Worm (Caenorhabditis elegans): ENCODE data around the gene rpac-40.

DNA sequence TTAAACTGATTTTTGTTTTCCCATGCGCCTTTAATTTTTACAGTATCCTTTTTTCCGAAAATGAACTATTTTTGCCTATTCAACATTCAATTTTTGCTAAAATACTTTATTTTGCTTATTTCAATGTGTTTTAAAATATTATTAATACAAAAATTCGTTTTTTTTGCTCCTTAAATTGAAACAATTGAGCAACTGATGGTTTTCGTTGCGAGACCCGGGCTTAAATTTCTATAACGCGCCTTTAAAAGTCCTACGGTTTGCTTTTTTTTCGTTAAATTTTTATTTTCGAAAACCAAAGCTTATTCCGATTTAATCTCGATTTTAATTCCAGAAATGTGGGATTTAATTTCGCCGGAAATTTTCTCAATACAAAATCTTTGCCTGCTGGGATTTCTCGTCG is 4.0 kb upstream of the rpac-40 start, which contains the start of gene algn-5:
- TF ChIP-seq mab-5 (tag; optimal IDR thresholded peaks at IDR 0.05), result no peak
- TF ChIP-seq ceh-39 (tag; optimal IDR thresholded peaks at IDR 0.05), result no peak
- TF ChIP-seq ztf-11 (tag; optimal IDR thresholded peaks at IDR 0.05), result no peak
- no peak for TF ChIP-seq ces-1 (GFP tag; optimal IDR thresholded peaks at IDR 0.05)
- no peak for TF ChIP-seq blmp-1 (tag; optimal IDR thresholded peaks at IDR 0.05)
- TF ChIP-seq hlh-1 (tag; optimal IDR thresholded peaks at IDR 0.05), result no peak
